Worm (Caenorhabditis elegans): Measurements from ENCODE around the gene gcy-1.

DNA sequence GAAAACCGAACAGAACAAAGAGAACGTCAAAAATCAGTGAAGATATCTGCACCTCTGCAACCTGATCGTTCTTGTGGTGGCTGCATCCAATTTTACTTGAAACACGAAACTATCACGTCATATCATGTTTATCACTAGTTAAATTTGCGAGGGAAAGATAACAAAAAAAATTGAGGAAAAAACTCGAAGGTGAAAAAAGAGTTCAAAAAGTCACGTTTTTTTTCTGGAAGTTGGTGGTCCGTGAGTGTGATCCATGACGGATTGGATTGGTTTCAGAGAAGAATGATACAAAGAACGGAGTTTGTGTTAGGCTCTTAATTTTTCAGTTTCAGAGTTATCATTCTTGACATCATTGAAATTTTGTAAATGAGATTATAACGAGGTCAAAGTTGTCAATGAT is 34.2 kb downstream of the gcy-1 start:
- no peak for TF ChIP-seq flt-1 (GFP tag; IDR thresholded peaks at IDR 0.05)
- TF ChIP-seq ets-7 (tag; optimal IDR thresholded peaks at IDR 0.05), result no peak
- TF ChIP-seq hmbx-1 (tag; optimal IDR thresholded peaks at IDR 0.05), result no peak

Data from whole organism, early embryonic.